Worm (Caenorhabditis elegans) whole organism, young adult: ENCODE measurements around the gene Y54G11A.19.

Experiments used
- B0019.2 ChIP-seq: fragments of 200-800 bp; sonication (Bioruptor generic); conservative IDR thresholded peaks from 2 replicates; pipeline ENCODE4 v1.3.6; 2022; ENCODE audit warnings: missing genetic modification reagents, missing genetic modification characterization, missing compliant biosample characterization
- F10E7.11 ChIP-seq: sonication (generic microtip); optimal IDR thresholded peaks from 2 replicates; lab custom pipeline; 2017; ENCODE audit warnings: mild to moderate bottlenecking, missing genetic modification characterization, moderate library complexity, missing compliant biosample characterization
- F37B4.10 ChIP-seq: fragments of 200-800 bp; sonication (Bioruptor generic); IDR thresholded peaks from 2 replicates; pipeline ENCODE4 v1.3.6; 2022; ENCODE audit warnings: missing genetic modification characterization, missing compliant biosample characterization
- F39B2.1 ChIP-seq: fragments of 200-800 bp; sonication (Bioruptor generic); IDR thresholded peaks from 2 replicates; pipeline ENCODE4 v1.3.6; 2022; ENCODE audit warnings: missing genetic modification reagents, missing genetic modification characterization, missing compliant biosample characterization
- F49E8.2 ChIP-seq: sonication (generic microtip); optimal IDR thresholded peaks from 3 replicates; lab custom pipeline; 2017; ENCODE audit warnings: missing genetic modification characterization, mild to moderate bottlenecking, missing compliant biosample characterization, antibody characterized with exemption, moderate library complexity; ENCODE audit not compliant: insufficient read depth
- F52B5.7 ChIP-seq: sonication (generic microtip); optimal IDR thresholded peaks from 2 replicates; lab custom pipeline; 2016; ENCODE audit warnings: mild to moderate bottlenecking, missing genetic modification characterization, missing compliant biosample characterization
- F55B11.4 ChIP-seq: sonication (generic microtip); optimal IDR thresholded peaks from 2 replicates; lab custom pipeline; 2016; ENCODE audit warnings: missing compliant biosample characterization, missing genetic modification characterization, borderline replicate concordance; ENCODE audit not compliant: insufficient read depth
- F57C9.4 ChIP-seq: sonication (generic microtip); optimal IDR thresholded peaks from 2 replicates; lab custom pipeline; 2017; ENCODE audit warnings: mild to moderate bottlenecking, missing genetic modification characterization, missing compliant biosample characterization
- K11D2.4 ChIP-seq: fragments of 200-800 bp; sonication (Bioruptor generic); IDR thresholded peaks from 2 replicates; pipeline ENCODE4 v1.3.6; 2022; ENCODE audit warnings: missing genetic modification reagents, missing genetic modification characterization, missing compliant biosample characterization
- T26A5.8 ChIP-seq: sonication (generic microtip); optimal IDR thresholded peaks from 2 replicates; lab custom pipeline; 2016; ENCODE audit warnings: missing genetic modification characterization, missing compliant biosample characterization
- Y56A3A.18 ChIP-seq: fragments of 200-800 bp; sonication (Bioruptor generic); IDR thresholded peaks from 2 replicates; pipeline ENCODE4 v1.3.6; 2022; ENCODE audit warnings: missing genetic modification reagents, missing genetic modification characterization, missing compliant biosample characterization
- Y95B8A.8 ChIP-seq: fragments of 200-800 bp; sonication (Bioruptor generic); IDR thresholded peaks from 2 replicates; pipeline ENCODE4 v1.3.6; 2022; ENCODE audit warnings: missing genetic modification reagents, missing genetic modification characterization, missing compliant biosample characterization
- ZK185.1 ChIP-seq: sonication (generic microtip); optimal IDR thresholded peaks from 2 replicates; lab custom pipeline; 2016; ENCODE audit warnings: mild to moderate bottlenecking, missing genetic modification characterization, missing compliant biosample characterization; ENCODE audit not compliant: poor library complexity, severe bottlenecking
- ama-1 ChIP-seq, 3 experiments: fragments of 150-350 bp in 1 of 3; sonication (generic microtip) in 2 of 3; optimal IDR thresholded peaks; 2 replicates each; lab custom pipeline; 2014 to 2018; ENCODE audit warnings: missing biosample characterization in 2 of 3, missing genetic modification characterization in 2 of 3, missing genetic modification reagents in 2 of 3
- aptf-2 ChIP-seq: fragments of 200-800 bp; sonication (Bioruptor generic); conservative IDR thresholded peaks from 2 replicates; pipeline ENCODE4 v1.3.6; 2022; ENCODE audit warnings: missing genetic modification reagents, missing genetic modification characterization, missing compliant biosample characterization
- bed-1 ChIP-seq: fragments of 200-800 bp; sonication (Bioruptor generic); IDR thresholded peaks from 2 replicates; pipeline ENCODE4 v1.3.6; 2022; ENCODE audit warnings: missing genetic modification reagents, missing genetic modification characterization, missing compliant biosample characterization
- bed-2 ChIP-seq: fragments of 200-800 bp; sonication (Bioruptor generic); IDR thresholded peaks from 2 replicates; pipeline ENCODE4 v1.3.6; 2022; ENCODE audit warnings: missing genetic modification reagents, missing genetic modification characterization, missing compliant biosample characterization
- cebp-1 ChIP-seq, 2 experiments: fragments of 200-800 bp in 1 of 2; sonication (Bioruptor generic) in 1 of 2; sonication (generic microtip) in 1 of 2; IDR thresholded peaks in 1 of 2; optimal IDR thresholded peaks in 1 of 2; 2 replicates each; pipeline versions ENCODE4 v1.3.6 to Lab custom; 2017 to 2022; ENCODE audit warnings: missing compliant biosample characterization in 2 of 2, missing genetic modification characterization in 2 of 2, mild to moderate bottlenecking in 1 of 2, missing genetic modification reagents in 1 of 2, moderate library complexity in 1 of 2
- ceh-100 ChIP-seq: fragments of 200-800 bp; sonication (Bioruptor generic); IDR thresholded peaks from 2 replicates; pipeline ENCODE4 v1.3.6; 2022; ENCODE audit warnings: missing genetic modification reagents, missing genetic modification characterization, missing compliant biosample characterization
- ceh-27 ChIP-seq: fragments of 200-800 bp; sonication (Bioruptor generic); optimal IDR thresholded peaks from 2 replicates; lab custom pipeline; 2018; ENCODE audit warnings: mild to moderate bottlenecking, missing genetic modification characterization, moderate library complexity, missing compliant biosample characterization
- ceh-58 ChIP-seq: fragments of 200-800 bp; sonication (Bioruptor generic); IDR thresholded peaks from 2 replicates; pipeline ENCODE4 v1.3.6; 2022; ENCODE audit warnings: missing genetic modification characterization, missing compliant biosample characterization
- ceh-79 ChIP-seq: sonication (generic microtip); optimal IDR thresholded peaks from 2 replicates; lab custom pipeline; 2017; ENCODE audit warnings: mild to moderate bottlenecking, missing genetic modification characterization, missing compliant biosample characterization
- ceh-91 ChIP-seq: fragments of 200-800 bp; sonication (Bioruptor generic); IDR thresholded peaks from 2 replicates; pipeline ENCODE4 v1.3.6; 2022; ENCODE audit warnings: missing genetic modification reagents, missing genetic modification characterization, missing compliant biosample characterization
- dox-1 ChIP-seq: fragments of 200-800 bp; sonication (Bioruptor generic); IDR thresholded peaks from 2 replicates; pipeline ENCODE4 v1.3.6; 2022; ENCODE audit warnings: missing genetic modification reagents, missing genetic modification characterization, missing compliant biosample characterization
- dpff-1 ChIP-seq: sonication (generic microtip); optimal IDR thresholded peaks from 2 replicates; lab custom pipeline; 2017; ENCODE audit warnings: mild to moderate bottlenecking, missing genetic modification characterization, missing compliant biosample characterization
- egl-18 ChIP-seq: fragments of 200-800 bp; sonication (Bioruptor generic); IDR thresholded peaks from 2 replicates; pipeline ENCODE4 v1.3.6; 2022; ENCODE audit warnings: missing genetic modification reagents, missing genetic modification characterization, missing compliant biosample characterization
- egrh-3 ChIP-seq: fragments of 200-800 bp; sonication (Bioruptor generic); IDR thresholded peaks from 2 replicates; pipeline ENCODE4 v1.3.6; 2022; ENCODE audit warnings: missing genetic modification reagents, missing genetic modification characterization, missing compliant biosample characterization
- ekl-4 ChIP-seq: fragments of 200-800 bp; sonication (Bioruptor generic); IDR thresholded peaks from 2 replicates; pipeline ENCODE4 v1.3.6; 2022; ENCODE audit warnings: missing genetic modification reagents, missing genetic modification characterization, missing compliant biosample characterization
- hlh-26 ChIP-seq: fragments of 200-800 bp; sonication (Bioruptor generic); conservative IDR thresholded peaks from 2 replicates; pipeline ENCODE4 v1.3.6; 2022; ENCODE audit warnings: missing genetic modification reagents, missing genetic modification characterization, missing compliant biosample characterization
- hmg-1.2 ChIP-seq: fragments of 200-800 bp; sonication (Bioruptor generic); IDR thresholded peaks from 2 replicates; pipeline ENCODE4 v1.3.6; 2022; ENCODE audit warnings: missing genetic modification reagents, missing genetic modification characterization, missing compliant biosample characterization
- hsf-1 ChIP-seq: fragments of 200-800 bp; sonication (Bioruptor generic); IDR thresholded peaks from 2 replicates; pipeline ENCODE4 v1.3.6; 2022; ENCODE audit warnings: missing genetic modification reagents, missing genetic modification characterization, missing compliant biosample characterization
- lin-40 ChIP-seq: sonication (generic microtip); optimal IDR thresholded peaks from 2 replicates; lab custom pipeline; 2016; ENCODE audit warnings: missing genetic modification characterization, mild to moderate bottlenecking, missing compliant biosample characterization, missing genotype, missing genetic modification reagents
- lsl-1 ChIP-seq: fragments of 200-800 bp; sonication (Bioruptor generic); optimal IDR thresholded peaks from 2 replicates; lab custom pipeline; 2018; ENCODE audit warnings: mild to moderate bottlenecking, missing genetic modification characterization, moderate library complexity, missing compliant biosample characterization
- madf-3 ChIP-seq: fragments of 200-800 bp; sonication (Bioruptor generic); IDR thresholded peaks from 2 replicates; pipeline ENCODE4 v1.3.6; 2022; ENCODE audit warnings: missing genetic modification reagents, missing genetic modification characterization, missing compliant biosample characterization
- mxl-1 ChIP-seq: sonication (generic microtip); optimal IDR thresholded peaks from 2 replicates; lab custom pipeline; 2016; ENCODE audit warnings: missing genetic modification characterization, missing compliant biosample characterization
- nhr-120 ChIP-seq: fragments of 200-800 bp; sonication (Bioruptor generic); IDR thresholded peaks from 2 replicates; pipeline ENCODE4 v1.3.6; 2022; ENCODE audit warnings: missing genetic modification characterization, missing compliant biosample characterization
- nhr-179 ChIP-seq: sonication (generic microtip); optimal IDR thresholded peaks from 2 replicates; lab custom pipeline; 2016; ENCODE audit warnings: mild to moderate bottlenecking, missing genetic modification characterization, missing compliant biosample characterization
- pha-4 ChIP-seq: fragments of 150-350 bp; sonication (generic microtip); optimal IDR thresholded peaks from 2 replicates; lab custom pipeline; 2014; ENCODE audit warnings: missing biosample characterization, missing genetic modification reagents, missing genetic modification characterization
- repo-1 ChIP-seq: sonication (generic microtip); optimal IDR thresholded peaks from 2 replicates; lab custom pipeline; 2017; ENCODE audit warnings: mild to moderate bottlenecking, missing genetic modification characterization, missing compliant biosample characterization
- unc-130 ChIP-seq: sonication (generic microtip); optimal IDR thresholded peaks from 2 replicates; lab custom pipeline; 2016; ENCODE audit warnings: missing genetic modification reagents, missing genetic modification characterization, missing compliant biosample characterization
- zfh-2 ChIP-seq: fragments of 200-800 bp; sonication (Bioruptor generic); conservative IDR thresholded peaks from 2 replicates; pipeline ENCODE4 v1.3.6; 2022; ENCODE audit warnings: missing genetic modification reagents, missing genetic modification characterization, missing compliant biosample characterization
- zim-3 ChIP-seq: sonication (generic microtip); optimal IDR thresholded peaks from 2 replicates; lab custom pipeline; 2017; ENCODE audit warnings: mild to moderate bottlenecking, missing genetic modification characterization, moderate library complexity, missing compliant biosample characterization
- ztf-25 ChIP-seq: fragments of 200-800 bp; sonication (Bioruptor generic); IDR thresholded peaks from 2 replicates; pipeline ENCODE4 v1.3.6; 2022; ENCODE audit warnings: missing genetic modification reagents, missing genetic modification characterization, missing compliant biosample characterization
- ztf-26 ChIP-seq: sonication (generic microtip); optimal IDR thresholded peaks from 2 replicates; lab custom pipeline; 2017; ENCODE audit warnings: missing genetic modification characterization, missing compliant biosample characterization
- ztf-28 ChIP-seq: fragments of 200-800 bp; sonication (Bioruptor generic); IDR thresholded peaks from 2 replicates; pipeline ENCODE4 v1.3.6; 2022; ENCODE audit warnings: missing genetic modification reagents, missing genetic modification characterization, missing compliant biosample characterization

Gene Y54G11A.19

DNA sequence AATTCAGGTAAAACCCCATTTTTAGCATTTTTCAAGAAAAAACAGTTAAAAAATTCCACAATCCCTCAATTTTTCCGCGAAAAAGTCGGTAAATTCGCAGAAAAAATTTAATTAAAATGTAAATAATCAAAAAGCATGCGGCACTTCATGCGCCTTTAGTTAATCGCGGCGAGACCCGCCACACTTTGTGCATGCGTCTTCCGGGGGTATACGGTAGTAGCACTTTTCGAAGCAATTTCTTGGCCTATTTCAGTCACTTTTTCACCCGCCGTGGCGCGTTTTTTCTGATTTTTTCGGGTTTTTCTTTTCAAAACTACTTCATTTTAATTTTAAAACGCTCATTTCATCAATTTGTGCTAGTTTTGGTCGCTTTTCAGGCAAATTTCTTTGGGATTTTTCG is 9.5 kb downstream of the Y54G11A.19 start (continued):
- TF ChIP-seq hmg-1.2 (peak; percentile 54), ztf-25 (GFP tag; lab: Robert Waterston, UW) (no peak), B0019.2 (GFP tag; lab: Robert Waterston, UW) (peak; percentile 74), unc-130 (GFP tag; lab: Kevin White, UChicago) (no peak), Y95B8A.8 (0 out of 2 replicates have a peak, but pooled peaks have one; percentile 57), ZK185.1 (tag; lab: Kevin White, UChicago) (no peak), ceh-91 (GFP tag; lab: Robert Waterston, UW) (peak; percentile 92), lsl-1 (GFP tag; lab: Kevin White, UChicago) (peak; percentile 98), repo-1 (tag; lab: Kevin White, UChicago) (no peak), dox-1 (GFP tag; lab: Robert Waterston, UW) (peak; percentile 85), ekl-4 (GFP tag; lab: Robert Waterston, UW) (peak; percentile 46; the same call in 1 of the 2 replicates), ceh-58 (GFP tag; lab: Robert Waterston, UW) (no peak)

DNA sequence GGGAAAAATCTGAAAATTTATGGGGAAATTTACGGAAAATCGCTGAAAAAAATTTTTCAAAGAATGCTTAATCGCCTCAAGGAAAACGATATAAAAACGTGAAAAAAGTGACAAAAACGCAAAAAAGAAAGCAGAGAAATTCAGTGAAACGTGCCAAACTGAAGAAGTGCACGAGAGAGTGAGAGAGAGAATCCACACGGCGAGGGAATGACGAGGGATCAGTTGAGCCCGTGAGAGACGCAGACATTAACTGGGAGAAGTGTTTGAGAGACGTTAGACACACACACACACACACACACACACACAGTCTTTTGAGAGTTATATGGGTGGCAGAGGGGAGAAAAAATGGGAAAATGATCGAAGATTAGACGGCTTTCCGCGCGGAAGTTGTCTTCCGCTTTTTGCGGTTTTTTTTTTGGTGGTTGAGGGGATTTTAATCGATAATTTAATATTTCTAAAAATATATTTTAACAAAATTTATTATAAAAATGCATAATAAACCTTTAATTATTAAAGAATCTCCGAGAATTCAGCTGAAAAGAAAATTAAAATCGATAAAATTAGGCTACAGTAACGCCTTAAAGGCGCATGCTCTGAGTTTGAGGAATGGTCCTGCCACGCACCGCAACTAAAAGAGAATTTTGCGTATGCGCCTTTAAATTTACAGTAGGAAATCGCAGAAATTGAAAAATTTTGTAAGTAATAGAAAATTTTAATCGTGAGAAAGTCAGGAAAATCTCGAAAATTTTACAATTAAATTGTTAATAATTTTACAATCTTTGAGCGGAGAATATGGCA is 12.0 kb downstream of the Y54G11A.19 start:
- no peak for TF ChIP-seq F10E7.11 (tag; lab: Kevin White, UChicago)
- no peak for TF ChIP-seq ceh-79
- TF ChIP-seq F52B5.7 (tag; lab: Kevin White, UChicago): no peak
- peak; percentile 68 for TF ChIP-seq ceh-100 (GFP tag; lab: Robert Waterston, UW)
- peak; percentile 77 for TF ChIP-seq hsf-1 (GFP tag; lab: Robert Waterston, UW)
- TF ChIP-seq hlh-26 (GFP tag; lab: Robert Waterston, UW): no peak
- no peak for TF ChIP-seq ama-1 (optimal IDR thresholded peaks at IDR 0.05; lab: Kevin White, UChicago)
- no peak for TF ChIP-seq ama-1 (GFP tag; optimal IDR thresholded peaks at IDR 0.05; lab: Kevin White, UChicago)
- no peak for TF ChIP-seq nhr-120 (GFP tag; lab: Robert Waterston, UW)
- TF ChIP-seq bed-2 (GFP tag; lab: Robert Waterston, UW): no peak
- TF ChIP-seq F57C9.4 (tag; lab: Kevin White, UChicago): no peak
- TF ChIP-seq aptf-2 (GFP tag; lab: Robert Waterston, UW): no peak
- TF ChIP-seq bed-1 (GFP tag; lab: Robert Waterston, UW): no peak
- no peak for TF ChIP-seq ceh-27 (GFP tag; lab: Kevin White, UChicago)
- TF ChIP-seq zim-3 (tag; lab: Kevin White, UChicago): no peak
- TF ChIP-seq mxl-1 (tag; lab: Kevin White, UChicago): no peak
- TF ChIP-seq lin-40 (tag; lab: Kevin White, UChicago): peak; percentile 20
- TF ChIP-seq cebp-1 (GFP tag; IDR thresholded peaks at IDR 0.05; lab: Robert Waterston, UW): no peak
- peak; percentile 44 for TF ChIP-seq cebp-1 (tag; optimal IDR thresholded peaks at IDR 0.05; lab: Kevin White, UChicago)
- no peak for TF ChIP-seq F39B2.1 (GFP tag; lab: Robert Waterston, UW)
- peak; percentile 79; the same call in 1 of the 2 replicates for TF ChIP-seq ztf-28 (GFP tag; lab: Robert Waterston, UW)
- TF ChIP-seq K11D2.4: no peak
- peak; percentile 78; the same call in 1 of the 2 replicates for TF ChIP-seq Y95B8A.8
- TF ChIP-seq zfh-2 (GFP tag; lab: Robert Waterston, UW): no peak; the same call in 1 of the 2 replicates
- no peak for TF ChIP-seq repo-1 (tag; lab: Kevin White, UChicago)
- TF ChIP-seq Y56A3A.18 (GFP tag; lab: Robert Waterston, UW): no peak
- 0 out of 2 replicates have a peak, but pooled peaks have one; percentile 73 for TF ChIP-seq madf-3 (GFP tag; lab: Robert Waterston, UW)
- no peak for TF ChIP-seq F55B11.4 (tag; lab: Kevin White, UChicago)
- no peak for TF ChIP-seq F37B4.10 (GFP tag; lab: Robert Waterston, UW)
- no peak for TF ChIP-seq ztf-26 (tag; lab: Kevin White, UChicago)
- TF ChIP-seq egrh-3: no peak
- TF ChIP-seq hmg-1.2: peak; percentile 95
- no peak for TF ChIP-seq T26A5.8 (tag; lab: Kevin White, UChicago)
- TF ChIP-seq dpff-1 (tag; lab: Kevin White, UChicago): no peak
- no peak for TF ChIP-seq pha-4 (tag; lab: Kevin White, UChicago)
- TF ChIP-seq egl-18 (GFP tag; lab: Robert Waterston, UW): no peak
- TF ChIP-seq nhr-179 (tag; lab: Kevin White, UChicago): no peak
- peak; percentile 65 for TF ChIP-seq F49E8.2 (tag; lab: Kevin White, UChicago)
